Fruit fly (Drosophila melanogaster) S2 (cell line): Measurements from ENCODE around the gene Mec2.

ENCODE experiments used
- CG8478 ChIP-seq: fragments of >200 bp; optimal IDR thresholded peaks from 2 replicates; lab custom pipeline; 2018
- CTCF ChIP-seq, 2 experiments: fragments of >200 bp; optimal IDR thresholded peaks; 2 replicates each; lab custom pipeline; 2018

dm6 chrX:19144785-19145422 is 42.9 kb upstream of the Mec2 start:
- no peak for TF ChIP-seq CG8478 (lab: Kevin White, UChicago)
- TF ChIP-seq CTCF (optimal IDR thresholded peaks at IDR 0.05; lab: Kevin White, UChicago): no peak
